Worm (Caenorhabditis elegans): Measurements from ENCODE around the gene sdc-2.

The sdc-2 gene

DNA sequence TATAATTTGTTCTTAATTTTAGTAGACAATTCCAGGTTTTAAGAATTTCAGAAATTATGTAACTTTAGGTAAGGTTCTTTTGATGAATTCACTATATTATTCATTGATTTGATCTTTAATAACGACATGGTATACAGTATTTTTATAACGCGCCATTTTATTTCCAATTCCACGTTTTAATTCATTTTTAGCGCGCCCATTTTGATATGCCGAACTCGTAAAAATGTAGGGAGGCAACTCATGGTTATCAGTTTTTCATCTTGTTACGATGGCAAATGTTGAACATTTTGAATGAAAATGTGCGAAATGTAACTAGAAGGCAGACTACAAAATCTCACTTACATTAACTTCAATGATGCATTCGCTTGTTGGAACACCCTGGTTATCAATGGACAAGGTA, 23.6 kb upstream of the sdc-2 start:
- TF ChIP-seq dve-1 (tag; optimal IDR thresholded peaks at IDR 0.05) (no peak), sox-2 (GFP tag; IDR thresholded peaks at IDR 0.05) (no peak), T23F11.4 (GFP tag; optimal IDR thresholded peaks at IDR 0.05) (no peak), tbx-7 (tag; optimal IDR thresholded peaks at IDR 0.05) (no peak), unc-86 (tag; optimal IDR thresholded peaks at IDR 0.05) (no peak), hlh-13 (GFP tag; optimal IDR thresholded peaks at IDR 0.05) (no peak), che-1 (tag; optimal IDR thresholded peaks at IDR 0.05) (no peak), eyg-1 (tag; optimal IDR thresholded peaks at IDR 0.05) (no peak), ceh-34 (tag; optimal IDR thresholded peaks at IDR 0.05) (no peak), elt-4 (tag; optimal IDR thresholded peaks at IDR 0.05) (no peak)

DNA sequence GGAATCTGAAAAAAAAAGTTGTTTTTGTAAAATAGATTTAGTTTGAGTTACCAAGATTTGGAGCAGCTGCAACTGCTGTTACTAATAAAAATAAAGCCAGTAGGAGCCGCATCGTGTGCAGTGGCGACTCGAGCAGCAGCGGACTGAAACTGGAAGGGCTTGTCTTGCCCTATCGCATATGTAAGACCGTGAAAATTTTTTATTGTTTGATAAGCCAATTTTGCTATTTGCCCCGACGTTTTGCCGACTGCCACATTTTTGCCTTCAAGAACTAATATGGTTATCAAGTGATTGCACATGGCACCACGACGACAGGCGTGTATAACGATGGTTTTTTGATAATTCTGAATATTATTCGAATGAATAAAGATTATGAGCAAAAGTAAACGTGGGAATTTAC, 22.8 kb upstream of the sdc-2 start, which contains the start of gene T25C12.3:
T25C12.3 (minus strand) TSS at position 262 of the 400 bp plus-strand sequence.
- no peak for TF ChIP-seq npax-4 (tag; optimal IDR thresholded peaks at IDR 0.05)
- no peak for TF ChIP-seq unc-3 (GFP tag; conservative IDR thresholded peaks at IDR 0.05)
- no peak for TF ChIP-seq unc-3 (tag; optimal IDR thresholded peaks at IDR 0.05)
- no peak for TF ChIP-seq zip-5 (tag; optimal IDR thresholded peaks at IDR 0.05)
- no peak for TF ChIP-seq nhr-232 (tag; optimal IDR thresholded peaks at IDR 0.05)
- TF ChIP-seq hlh-13 (GFP tag; optimal IDR thresholded peaks at IDR 0.05) = no peak
- TF ChIP-seq fkh-6 (tag; optimal IDR thresholded peaks at IDR 0.05) = no peak
- no peak for TF ChIP-seq pat-9 (tag; optimal IDR thresholded peaks at IDR 0.05)
- TF ChIP-seq sox-2 (GFP tag; IDR thresholded peaks at IDR 0.05) = no peak
- TF ChIP-seq unc-86 (tag; optimal IDR thresholded peaks at IDR 0.05) = no peak
- no peak for TF ChIP-seq ahr-1 (tag; optimal IDR thresholded peaks at IDR 0.05)
- no peak for TF ChIP-seq sdc-2 (tag; optimal IDR thresholded peaks at IDR 0.05)

DNA sequence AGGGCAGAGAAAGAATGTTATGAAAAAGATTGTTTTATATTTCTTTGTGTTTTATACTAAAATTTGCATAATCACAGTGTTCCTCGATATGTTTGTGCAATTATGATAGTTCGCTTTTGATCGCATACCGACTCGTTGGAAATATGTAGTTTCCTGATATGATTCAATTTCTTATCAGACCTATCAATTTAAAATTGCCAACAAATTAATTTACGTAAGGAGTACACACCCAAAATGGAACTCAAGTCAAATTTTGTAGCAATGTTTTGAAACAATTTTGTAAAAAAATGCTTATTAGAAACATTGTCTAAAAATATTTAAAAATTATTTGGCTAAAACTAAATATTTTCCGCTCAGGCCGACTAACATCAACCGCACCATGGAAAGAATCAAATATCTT, 21.9 kb upstream of the sdc-2 start:
- no peak for TF ChIP-seq fax-1 (tag; optimal IDR thresholded peaks at IDR 0.05)
- TF ChIP-seq hlh-13 (GFP tag; optimal IDR thresholded peaks at IDR 0.05) = no peak
- TF ChIP-seq eyg-1 (tag; optimal IDR thresholded peaks at IDR 0.05) = no peak
- TF ChIP-seq unc-86 (tag; optimal IDR thresholded peaks at IDR 0.05) = no peak
- no peak for TF ChIP-seq F13H6.1 (tag; optimal IDR thresholded peaks at IDR 0.05)
- TF ChIP-seq ceh-31 (tag; optimal IDR thresholded peaks at IDR 0.05) = no peak
- no peak for TF ChIP-seq ceh-9 (tag; optimal IDR thresholded peaks at IDR 0.05)
- no peak for TF ChIP-seq hlh-30 (tag; optimal IDR thresholded peaks at IDR 0.05; ENCODE audit: insufficient read depth)
- no peak for TF ChIP-seq gmeb-2 (tag; optimal IDR thresholded peaks at IDR 0.05)
- TF ChIP-seq ceh-48 (tag; optimal IDR thresholded peaks at IDR 0.05) = no peak
- TF ChIP-seq ceh-2 (tag; optimal IDR thresholded peaks at IDR 0.05) = no peak
- no peak for TF ChIP-seq mec-3 (tag; optimal IDR thresholded peaks at IDR 0.05; ENCODE audit: borderline replicate concordance)
- TF ChIP-seq hlh-8 (tag; optimal IDR thresholded peaks at IDR 0.05) = no peak
- no peak for TF ChIP-seq unc-55 (GFP tag; optimal IDR thresholded peaks at IDR 0.05)
- TF ChIP-seq sox-4 (tag; optimal IDR thresholded peaks at IDR 0.05) = no peak

DNA sequence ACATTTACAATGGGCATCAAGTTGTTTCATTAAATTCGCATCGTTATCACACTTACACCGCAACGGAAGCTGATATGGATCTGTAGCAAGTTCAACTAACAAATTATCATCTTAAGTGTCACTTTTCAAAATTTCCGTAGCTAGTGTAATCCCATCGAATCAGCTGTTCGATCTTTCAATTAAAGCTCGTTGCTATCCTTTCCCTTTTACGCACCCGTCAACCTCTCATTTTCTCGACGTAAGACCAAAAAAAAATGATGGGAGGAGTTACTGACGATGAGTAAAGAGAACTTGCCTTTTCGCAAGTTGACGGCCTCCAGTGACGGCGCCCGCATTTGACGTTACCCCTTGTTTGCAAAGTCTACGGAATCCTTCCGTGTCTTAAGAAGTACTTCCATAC, 20.5 kb upstream of the sdc-2 start, which contains the start of gene F29G6.1:
F29G6.1 (plus strand) TSS at position 301 of the 400 bp plus-strand sequence.
- no peak for TF ChIP-seq ceh-18 (tag; optimal IDR thresholded peaks at IDR 0.05)
- TF ChIP-seq pha-2 (tag; optimal IDR thresholded peaks at IDR 0.05) = no peak
- TF ChIP-seq dmd-4 (tag; optimal IDR thresholded peaks at IDR 0.05; ENCODE audit: borderline replicate concordance) = no peak
- TF ChIP-seq ztf-16 (tag; optimal IDR thresholded peaks at IDR 0.05) = no peak
- TF ChIP-seq sox-2 (GFP tag; IDR thresholded peaks at IDR 0.05) = no peak
- no peak for TF ChIP-seq ceh-48 (tag; optimal IDR thresholded peaks at IDR 0.05)
- no peak for TF ChIP-seq hlh-13 (GFP tag; optimal IDR thresholded peaks at IDR 0.05)
- TF ChIP-seq sdc-2 (tag; optimal IDR thresholded peaks at IDR 0.05) = no peak
- TF ChIP-seq tbx-7 (tag; optimal IDR thresholded peaks at IDR 0.05) = no peak

DNA sequence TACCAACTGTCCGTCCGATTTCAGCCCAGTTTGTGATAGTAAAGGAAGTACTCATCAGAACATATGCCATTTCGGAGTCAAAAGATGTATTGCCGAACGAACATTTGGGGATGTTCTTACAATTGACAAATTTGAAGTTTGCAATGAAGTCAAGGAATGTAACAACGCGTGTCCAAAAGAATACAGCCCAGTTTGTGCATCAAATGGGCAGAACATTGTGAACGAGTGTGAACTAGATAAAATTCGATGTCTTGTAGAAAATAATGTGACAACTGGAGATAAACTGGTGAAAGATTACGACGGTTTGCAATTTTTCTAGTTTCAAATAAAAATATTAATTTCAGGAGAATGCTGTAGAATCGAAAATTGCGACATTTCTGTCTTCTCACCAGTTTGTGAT, 14.7 kb upstream of the sdc-2 start:
- TF ChIP-seq pax-1 (tag; optimal IDR thresholded peaks at IDR 0.05) (no peak), C08G9.2 (tag; optimal IDR thresholded peaks at IDR 0.05) (no peak), ceh-31 (tag; optimal IDR thresholded peaks at IDR 0.05) (no peak), F13H6.1 (tag; optimal IDR thresholded peaks at IDR 0.05) (no peak), npax-4 (tag; optimal IDR thresholded peaks at IDR 0.05) (no peak), ceh-18 (tag; optimal IDR thresholded peaks at IDR 0.05) (no peak), sox-4 (tag; optimal IDR thresholded peaks at IDR 0.05) (no peak), unc-55 (GFP tag; optimal IDR thresholded peaks at IDR 0.05) (no peak), zip-5 (tag; optimal IDR thresholded peaks at IDR 0.05) (no peak), ceh-19 (GFP tag; optimal IDR thresholded peaks at IDR 0.05) (no peak), ama-1 (optimal IDR thresholded peaks at IDR 0.05) (no peak), fax-1 (tag; optimal IDR thresholded peaks at IDR 0.05) (no peak), nhr-11 (tag; optimal IDR thresholded peaks at IDR 0.05) (no peak), mec-3 (tag; optimal IDR thresholded peaks at IDR 0.05; ENCODE audit: borderline replicate concordance) (no peak), unc-86 (tag; optimal IDR thresholded peaks at IDR 0.05) (no peak), unc-42 (tag; optimal IDR thresholded peaks at IDR 0.05) (no peak), unc-3 (GFP tag; conservative IDR thresholded peaks at IDR 0.05) (no peak), unc-3 (tag; optimal IDR thresholded peaks at IDR 0.05) (no peak), syd-9 (tag; optimal IDR thresholded peaks at IDR 0.05) (no peak), ref-2 (tag; optimal IDR thresholded peaks at IDR 0.05) (no peak), hlh-8 (tag; optimal IDR thresholded peaks at IDR 0.05) (no peak)

All from whole organism, late embryonic.